Fruit fly (Drosophila melanogaster) whole organism, embryonic: Measurements from ENCODE around the gene CG14440.

Experiments
- CG10267 ChIP-seq: fragments of 200-800 bp; sonication (Bioruptor generic); optimal IDR thresholded peaks from 2 replicates; lab custom pipeline; 2018; ENCODE audit warnings: missing biosample characterization, mild to moderate bottlenecking, missing genetic modification characterization, moderate library complexity
- CG12391 ChIP-seq: fragments of 200-800 bp; sonication (Bioruptor generic); optimal IDR thresholded peaks from 3 replicates; lab custom pipeline; 2018; ENCODE audit warnings: missing biosample characterization, mild to moderate bottlenecking, missing genetic modification characterization, moderate library complexity
- CG12659 ChIP-seq: fragments of 200-800 bp; sonication (Bioruptor generic); optimal IDR thresholded peaks from 3 replicates; lab custom pipeline; 2017; ENCODE audit warnings: mild to moderate bottlenecking, missing biosample characterization, missing genetic modification reagents, missing genetic modification characterization
- CG13424 ChIP-seq: fragments of 200-800 bp; sonication (Bioruptor generic); optimal IDR thresholded peaks from 2 replicates; lab custom pipeline; 2019; ENCODE audit warnings: missing biosample characterization, mild to moderate bottlenecking, missing genetic modification characterization, moderate library complexity
- CG13624 ChIP-seq: fragments of 200-800 bp; sonication (Bioruptor generic); optimal IDR thresholded peaks from 2 replicates; lab custom pipeline; 2016; ENCODE audit warnings: missing biosample characterization, missing genetic modification characterization
- CG13775 ChIP-seq: fragments of 200-800 bp; sonication (Bioruptor generic); optimal IDR thresholded peaks from 3 replicates; lab custom pipeline; 2017; ENCODE audit warnings: missing biosample characterization, mild to moderate bottlenecking, missing genetic modification characterization
- CG15479 ChIP-seq: fragments of 200-800 bp; sonication (Bioruptor generic); optimal IDR thresholded peaks from 3 replicates; lab custom pipeline; 2019; ENCODE audit warnings: missing biosample characterization, mild to moderate bottlenecking, missing genetic modification characterization, moderate library complexity
- CG15514 ChIP-seq: fragments of 200-800 bp; sonication (Bioruptor generic); optimal IDR thresholded peaks from 3 replicates; lab custom pipeline; 2017; ENCODE audit warnings: missing biosample characterization, missing genetic modification characterization, mild to moderate bottlenecking, moderate library complexity, missing genetic modification reagents
- CG15601 ChIP-seq: fragments of 200-800 bp; sonication (Bioruptor generic); optimal IDR thresholded peaks from 3 replicates; lab custom pipeline; 2019; ENCODE audit warnings: missing biosample characterization, mild to moderate bottlenecking, missing genetic modification characterization, moderate library complexity
- CG1603 ChIP-seq: fragments of 200-800 bp; sonication (Bioruptor generic); optimal IDR thresholded peaks from 2 replicates; lab custom pipeline; 2019; ENCODE audit warnings: missing biosample characterization, mild to moderate bottlenecking, missing genetic modification characterization, moderate library complexity
- CG17568 ChIP-seq: fragments of 200-800 bp; sonication (Bioruptor generic); optimal IDR thresholded peaks from 2 replicates; lab custom pipeline; 2018; ENCODE audit warnings: missing biosample characterization, mild to moderate bottlenecking, missing genetic modification characterization, moderate library complexity
- CG31441 ChIP-seq: fragments of 200-800 bp; sonication (Bioruptor generic); IDR thresholded peaks from 2 replicates; pipeline ENCODE4 v1.3.6; 2022; ENCODE audit warnings: missing biosample characterization, missing genetic modification characterization
- CG3407 ChIP-seq: fragments of 200-800 bp; sonication (Bioruptor generic); optimal IDR thresholded peaks from 2 replicates; lab custom pipeline; 2018; ENCODE audit warnings: missing biosample characterization, mild to moderate bottlenecking, missing genetic modification characterization
- CG4820 ChIP-seq: fragments of 200-800 bp; sonication (Bioruptor generic); optimal IDR thresholded peaks from 3 replicates; lab custom pipeline; 2016; ENCODE audit warnings: missing biosample characterization, missing genetic modification characterization
- CG6813 ChIP-seq: fragments of 200-800 bp; sonication (Bioruptor generic); optimal IDR thresholded peaks from 2 replicates; lab custom pipeline; 2017; ENCODE audit warnings: missing biosample characterization, missing genetic modification characterization, mild to moderate bottlenecking, moderate library complexity, missing genetic modification reagents
- CG9797 ChIP-seq: fragments of 200-800 bp; sonication (Bioruptor generic); optimal IDR thresholded peaks from 3 replicates; lab custom pipeline; 2018; ENCODE audit warnings: missing biosample characterization, mild to moderate bottlenecking, missing genetic modification characterization
- Dek ChIP-seq: fragments of 200-800 bp; sonication (Bioruptor generic); optimal IDR thresholded peaks from 3 replicates; lab custom pipeline; 2019; ENCODE audit warnings: missing biosample characterization, mild to moderate bottlenecking, missing genetic modification characterization, moderate library complexity
- Doc3 ChIP-seq: fragments of 200-800 bp; sonication (Bioruptor generic); IDR thresholded peaks from 3 replicates; pipeline ENCODE4 v1.3.6; 2022; ENCODE audit warnings: missing biosample characterization, missing genetic modification characterization; ENCODE audit not compliant: partially characterized antibody
- Dp ChIP-seq: fragments of 200-800 bp; sonication (Bioruptor generic); optimal IDR thresholded peaks from 2 replicates; lab custom pipeline; 2018; ENCODE audit warnings: missing biosample characterization, mild to moderate bottlenecking, missing genetic modification characterization, moderate library complexity
- Eip74EF ChIP-seq, 2 experiments: fragments of 200-800 bp in 1 of 2; fragments of >200 bp in 1 of 2; sonication (Bioruptor generic) in 1 of 2; optimal IDR thresholded peaks; 2 replicates each; lab custom pipeline; 2017 to 2019; ENCODE audit warnings: missing biosample characterization in 2 of 2, missing genetic modification characterization in 2 of 2, mild to moderate bottlenecking in 1 of 2, moderate library complexity in 1 of 2
- Ets65A ChIP-seq: fragments of 200-800 bp; sonication (Bioruptor generic); peaks from one replicate; lab custom pipeline; 2016; ENCODE audit warnings: missing biosample characterization, missing genetic modification characterization
- Hr51 ChIP-seq, 2 experiments: fragments of 200-800 bp; sonication (Bioruptor generic); optimal IDR thresholded peaks; 2 replicates in 1 of 2; 3 replicates in 1 of 2; lab custom pipeline; 2016 to 2018; ENCODE audit warnings: missing biosample characterization in 2 of 2, missing genetic modification characterization in 2 of 2, mild to moderate bottlenecking in 1 of 2, moderate library complexity in 1 of 2
- Jarid2 ChIP-seq: fragments of 200-800 bp; sonication (Bioruptor generic); optimal IDR thresholded peaks from 3 replicates; lab custom pipeline; 2017; ENCODE audit warnings: mild to moderate bottlenecking, missing biosample characterization, missing genetic modification reagents, missing genetic modification characterization
- MESR4 ChIP-seq: fragments of 200-800 bp; sonication (Bioruptor generic); optimal IDR thresholded peaks from 2 replicates; lab custom pipeline; 2018; ENCODE audit warnings: missing biosample characterization, mild to moderate bottlenecking, missing genetic modification characterization, moderate library complexity
- Med ChIP-seq: fragments of 200-800 bp; sonication (Bioruptor generic); peaks from one replicate; lab custom pipeline; 2016; ENCODE audit warnings: missing biosample characterization, missing genetic modification characterization, mild to moderate bottlenecking, inconsistent platforms, moderate library complexity
- Meics ChIP-seq: fragments of 200-800 bp; sonication (Bioruptor generic); optimal IDR thresholded peaks from 2 replicates; lab custom pipeline; 2017; ENCODE audit warnings: missing biosample characterization, mild to moderate bottlenecking, missing genetic modification characterization
- Sin3A ChIP-seq: fragments of >200 bp; optimal IDR thresholded peaks from 2 replicates; lab custom pipeline; 2018
- Sry-δ ChIP-seq: fragments of 200-800 bp; sonication (Bioruptor generic); optimal IDR thresholded peaks from 2 replicates; lab custom pipeline; 2016; ENCODE audit warnings: missing biosample characterization, missing genetic modification characterization
- TFAM ChIP-seq: fragments of 200-800 bp; sonication (Bioruptor generic); optimal IDR thresholded peaks from 2 replicates; lab custom pipeline; 2017; ENCODE audit warnings: missing biosample characterization, missing genetic modification characterization, inconsistent platforms
- YL-1 ChIP-seq: fragments of 200-800 bp; sonication (Bioruptor generic); optimal IDR thresholded peaks from 3 replicates; lab custom pipeline; 2017; ENCODE audit warnings: missing biosample characterization, mild to moderate bottlenecking, missing genetic modification characterization
- bbx ChIP-seq: fragments of 200-800 bp; sonication (Bioruptor generic); IDR thresholded peaks from 2 replicates; pipeline ENCODE4 v1.3.6; 2022; ENCODE audit warnings: missing biosample characterization, missing genetic modification characterization; ENCODE audit not compliant: partially characterized antibody
- cg ChIP-seq: fragments of 200-800 bp; sonication (Bioruptor generic); optimal IDR thresholded peaks from 3 replicates; lab custom pipeline; 2019; ENCODE audit warnings: missing biosample characterization, mild to moderate bottlenecking, missing genetic modification characterization, moderate library complexity
- chinmo ChIP-seq: fragments of 200-800 bp; sonication (Bioruptor generic); IDR thresholded peaks from 4 replicates; pipeline ENCODE4 v1.3.6; 2022; ENCODE audit warnings: missing biosample characterization, missing genetic modification characterization; ENCODE audit not compliant: partially characterized antibody
- eve ChIP-seq, 2 experiments: fragments of >200 bp; optimal IDR thresholded peaks; 2 replicates each; lab custom pipeline; 2017; ENCODE audit warnings: missing biosample characterization in 2 of 2, missing genetic modification characterization in 2 of 2
- gt ChIP-seq: fragments of 200-800 bp; sonication (Bioruptor generic); IDR thresholded peaks from 2 replicates; pipeline ENCODE4 v1.3.6; 2022; ENCODE audit warnings: missing biosample characterization, missing genetic modification characterization
- h ChIP-seq: fragments of >200 bp; optimal IDR thresholded peaks from 2 replicates; lab custom pipeline; 2017
- lilli ChIP-seq: fragments of 200-800 bp; sonication (Bioruptor generic); optimal IDR thresholded peaks from 3 replicates; lab custom pipeline; 2016; ENCODE audit warnings: missing biosample characterization, missing genetic modification characterization
- psq ChIP-seq: fragments of 200-800 bp; sonication (Bioruptor generic); optimal IDR thresholded peaks from 2 replicates; lab custom pipeline; 2017; ENCODE audit warnings: missing biosample characterization, missing genetic modification characterization
- pzg ChIP-seq: fragments of 200-800 bp; sonication (Bioruptor generic); optimal IDR thresholded peaks from 3 replicates; lab custom pipeline; 2018; ENCODE audit warnings: missing biosample characterization, mild to moderate bottlenecking, missing genetic modification characterization, moderate library complexity
- sd ChIP-seq: fragments of 200-800 bp; sonication (Bioruptor generic); optimal IDR thresholded peaks from 3 replicates; lab custom pipeline; 2018; ENCODE audit warnings: missing biosample characterization, mild to moderate bottlenecking, missing genetic modification characterization, moderate library complexity
- sens ChIP-seq: fragments of 200-800 bp; sonication (Bioruptor generic); peaks from one replicate; lab custom pipeline; 2016; ENCODE audit warnings: missing biosample characterization, missing genetic modification characterization
- sna ChIP-seq: fragments of 200-800 bp; sonication (Bioruptor generic); IDR thresholded peaks from 2 replicates; pipeline ENCODE4 v1.3.6; 2022; ENCODE audit warnings: missing biosample characterization, missing genetic modification characterization; ENCODE audit not compliant: partially characterized antibody
- sqz ChIP-seq: fragments of 200-800 bp; sonication (Bioruptor generic); optimal IDR thresholded peaks from 3 replicates; lab custom pipeline; 2018; ENCODE audit warnings: missing biosample characterization, mild to moderate bottlenecking, missing genetic modification characterization
- trem ChIP-seq: fragments of 200-800 bp; optimal IDR thresholded peaks from 3 replicates; lab custom pipeline; 2019; ENCODE audit warnings: missing biosample characterization, mild to moderate bottlenecking, missing genetic modification characterization, moderate library complexity
- unc-4 ChIP-seq: fragments of 200-800 bp; sonication (Bioruptor generic); IDR thresholded peaks from 2 replicates; pipeline ENCODE4 v1.3.6; 2022; ENCODE audit warnings: missing biosample characterization, missing genetic modification characterization; ENCODE audit not compliant: partially characterized antibody
- zfh2 ChIP-seq: fragments of 200-800 bp; sonication (Bioruptor generic); optimal IDR thresholded peaks from 2 replicates; lab custom pipeline; 2016; ENCODE audit warnings: missing biosample characterization, missing genetic modification characterization

The CG14440 gene

dm6 chrX:6661392-6661837 is 37.0 kb downstream of the CG14440 start, which contains the start of the genes CG3224 and Ctr1A (continued):
- TF ChIP-seq MESR4 (peak; percentile 28), CG12391 (tag; lab: Kevin White, UChicago) (peak; percentile 18), pzg (GFP tag; lab: Kevin White, UChicago) (peak; percentile 59), CG31441 (GFP tag; lab: Robert Waterston, UW) (0 out of 2 replicates have a peak, but pooled peaks have one; percentile 16), Jarid2 (GFP tag; lab: Kevin White, UChicago) (peak; percentile 13), eve (GFP tag; optimal IDR thresholded peaks at IDR 0.05; lab: Kevin White, UChicago) (peak in 1 of 2 experiments; percentile 28), sna (GFP tag; lab: Robert Waterston, UW) (peak; percentile 29; the same call in 1 of the 2 replicates), sd (no peak), psq (GFP tag; lab: Kevin White, UChicago) (no peak), gt (GFP tag; lab: Robert Waterston, UW) (no peak), chinmo (GFP tag; lab: Robert Waterston, UW) (peak; percentile 79; the same call in 2 of the 4 replicates), sens (GFP tag; lab: Kevin White, UChicago) (peak; percentile 32), CG6813 (GFP tag; lab: Kevin White, UChicago) (no peak), CG15514 (GFP tag; lab: Kevin White, UChicago) (peak; percentile 37), Meics (GFP tag; lab: Kevin White, UChicago) (no peak), unc-4 (peak; percentile 54; the same call in 1 of the 2 replicates), Ets65A (GFP tag; lab: Kevin White, UChicago) (no peak), trem (peak; percentile 76), CG1603 (peak; percentile 31), Hr51 (GFP tag; optimal IDR thresholded peaks at IDR 0.05; lab: Kevin White, UChicago) (peak in 1 of 2 experiments; percentile 17), Sry-δ (GFP tag; lab: Kevin White, UChicago) (peak; percentile 80), CG15601 (tag; lab: Kevin White, UChicago) (peak; percentile 19), Med (peak; percentile 74), CG9797 (GFP tag; lab: Kevin White, UChicago) (peak; percentile 69), YL-1 (GFP tag; lab: Kevin White, UChicago) (peak; percentile 64), CG12659 (GFP tag; lab: Kevin White, UChicago) (peak; percentile 50), bbx (no peak), CG10267 (tag; lab: Kevin White, UChicago) (peak; percentile 69), zfh2 (GFP tag; lab: Kevin White, UChicago) (no peak), Dp (GFP tag; lab: Kevin White, UChicago) (peak; percentile 26), Eip74EF (GFP tag; optimal IDR thresholded peaks at IDR 0.05; lab: Kevin White, UChicago) (peak in 1 of 2 experiments; percentile 14), Dek (tag; lab: Kevin White, UChicago) (no peak), Sin3A (lab: Kevin White, UChicago) (peak; percentile 20), sqz (peak; percentile 43), lilli (peak; percentile 15), CG13624 (peak; percentile 51)

- TF ChIP-seq Doc3: no peak
- no peak for TF ChIP-seq CG13424 (tag; lab: Kevin White, UChicago)
- no peak for TF ChIP-seq CG3407 (GFP tag; lab: Kevin White, UChicago)
- TF ChIP-seq h (lab: Kevin White, UChicago): no peak
- TF ChIP-seq psq (GFP tag; lab: Kevin White, UChicago): peak; percentile 61
- peak; percentile 73 for TF ChIP-seq cg (GFP tag; lab: Kevin White, UChicago)
- TF ChIP-seq CG13775 (GFP tag; lab: Kevin White, UChicago): no peak
- no peak for TF ChIP-seq CG17568
- no peak for TF ChIP-seq CG4820 (GFP tag; lab: Kevin White, UChicago)
- TF ChIP-seq CG15479: peak; percentile 37
- TF ChIP-seq TFAM (GFP tag; lab: Kevin White, UChicago): no peak
- TF ChIP-seq, all 482 proteins: peak for 3
Measured at dm6 chrX:6659919-6660318, 38.4 kb downstream of the CG14440 start.
